Fruit fly (Drosophila melanogaster) whole organism: ENCODE data around the gene VGlut.

Experiments
- Dll ChIP-seq: fragments of >200 bp; optimal IDR thresholded peaks from 2 replicates; lab custom pipeline; 2017
- psq ChIP-seq: fragments of >200 bp; optimal IDR thresholded peaks from 2 replicates; lab custom pipeline; 2017

DNA sequence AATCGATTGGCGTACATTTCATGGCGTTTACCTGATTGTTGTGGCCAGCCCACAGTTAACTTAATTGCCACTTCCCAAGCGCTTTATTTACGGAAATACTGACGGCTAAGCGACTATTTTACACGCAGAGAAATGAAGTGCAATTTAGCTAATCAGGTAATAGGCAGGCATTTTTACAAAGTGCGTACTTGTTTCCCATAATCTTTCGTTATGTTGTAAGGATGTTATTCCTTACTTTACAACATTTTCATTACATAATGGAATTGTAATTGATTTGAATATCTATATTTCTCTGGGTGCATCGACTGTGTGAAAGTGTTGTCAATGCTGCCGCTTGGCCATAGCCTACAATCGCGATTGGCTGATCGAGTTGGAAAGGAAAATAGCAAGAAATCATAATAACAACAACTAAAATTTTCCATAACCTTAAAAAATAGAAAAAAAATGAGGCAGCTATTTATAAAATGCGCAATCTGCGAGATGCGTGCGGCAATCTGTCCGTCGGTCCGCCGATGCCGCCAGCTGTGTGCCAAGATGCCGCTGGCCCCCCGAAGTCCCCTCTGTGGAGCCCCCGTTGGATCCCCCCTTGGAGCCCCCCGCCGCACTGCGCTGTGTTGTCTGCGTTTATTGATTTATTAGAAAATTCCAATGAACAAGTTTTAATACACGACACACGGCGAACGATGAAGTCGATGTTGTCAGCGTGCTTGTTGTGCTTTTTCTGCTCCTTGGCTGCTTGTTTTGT is 26.5 kb downstream of the VGlut start:
- TF ChIP-seq Dll (lab: Kevin White, UChicago) = no peak
- TF ChIP-seq psq (lab: Kevin White, UChicago) = no peak
